Fruit fly (Drosophila melanogaster) whole organism, embryonic: ENCODE data around the gene Spn88Ea.

Experiments used
- CG10431 ChIP-seq: fragments of 200-800 bp; sonication (Bioruptor generic); optimal IDR thresholded peaks from 3 replicates; lab custom pipeline; 2018; ENCODE audit warnings: missing biosample characterization, mild to moderate bottlenecking, missing genetic modification characterization
- CG12744 ChIP-seq: fragments of 200-800 bp; sonication (Bioruptor generic); optimal IDR thresholded peaks from 2 replicates; lab custom pipeline; 2016; ENCODE audit warnings: missing biosample characterization, missing genetic modification characterization
- CG31224 ChIP-seq: fragments of 200-800 bp; sonication (Bioruptor generic); IDR thresholded peaks from 2 replicates; pipeline ENCODE4 v1.3.6; 2022; ENCODE audit warnings: missing biosample characterization, missing genetic modification characterization
- CG9215 ChIP-seq: fragments of 200-800 bp; sonication (Bioruptor generic); IDR thresholded peaks from 2 replicates; pipeline ENCODE4 v1.3.6; 2022; ENCODE audit warnings: missing biosample characterization, missing genetic modification characterization
- Tbp ChIP-seq: fragments of >200 bp; optimal IDR thresholded peaks from 2 replicates; lab custom pipeline; 2018; ENCODE audit warnings: missing biosample characterization, missing genetic modification characterization
- Trl ChIP-seq, 3 experiments: fragments of >200 bp in 2 of 3; fragments of 200-800 bp in 1 of 3; sonication (Bioruptor generic) in 1 of 3; optimal IDR thresholded peaks; 2 replicates in 1 of 3; 3 replicates in 2 of 3; lab custom pipeline; 2016 to 2017; ENCODE audit warnings: missing biosample characterization in 1 of 3, missing genetic modification characterization in 1 of 3
- kay ChIP-seq: fragments of 200-800 bp; sonication (Bioruptor generic); optimal IDR thresholded peaks from 2 replicates; lab custom pipeline; 2016; ENCODE audit warnings: missing biosample characterization, missing genetic modification characterization
- usp ChIP-seq: fragments of >200 bp; optimal IDR thresholded peaks from 2 replicates; lab custom pipeline; 2017; ENCODE audit warnings: missing biosample characterization, missing genetic modification characterization

DNA sequence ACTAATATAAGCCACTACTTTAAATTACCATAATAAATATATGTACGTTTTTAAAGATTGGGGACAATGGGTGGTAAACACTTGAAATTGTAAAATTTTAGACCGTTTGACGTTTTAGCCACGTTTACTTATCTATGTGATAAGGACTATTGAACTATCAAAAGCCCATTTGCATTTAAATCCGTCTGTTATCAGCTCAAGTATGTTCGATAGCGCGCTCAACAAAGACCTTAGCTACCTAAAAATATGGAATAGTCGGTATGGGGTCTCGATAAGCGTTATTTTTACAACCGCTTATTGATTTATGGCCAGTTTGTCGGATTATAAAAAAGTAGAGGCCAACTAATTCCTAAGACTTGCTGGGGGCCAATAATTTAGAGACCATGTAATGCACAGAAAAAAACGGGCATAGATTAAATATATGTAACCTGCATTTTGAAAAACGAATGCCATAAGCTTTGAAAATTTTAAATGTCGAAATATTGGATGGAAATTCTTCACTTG lies 25.4 kb upstream of the Spn88Ea start:
- no peak for TF ChIP-seq CG9215 (GFP tag; lab: Robert Waterston, UW)
- TF ChIP-seq usp (GFP tag; lab: Kevin White, UChicago) = no peak
- no peak for TF ChIP-seq CG10431 (GFP tag; lab: Kevin White, UChicago)
- TF ChIP-seq Trl (optimal IDR thresholded peaks at IDR 0.05; lab: Kevin White, UChicago) = no peak
- no peak for TF ChIP-seq Trl (GFP tag; optimal IDR thresholded peaks at IDR 0.05; lab: Kevin White, UChicago)
- no peak for TF ChIP-seq Tbp (GFP tag; lab: Kevin White, UChicago)
- no peak for TF ChIP-seq CG12744 (GFP tag; lab: Kevin White, UChicago)
- TF ChIP-seq kay (GFP tag; lab: Kevin White, UChicago) = no peak
- no peak for TF ChIP-seq CG31224
